Worm (Caenorhabditis elegans) whole organism, midembryonic: Measurements from ENCODE around the gene F32D8.13.

Experiments
- T22C8.4 ChIP-seq: fragments of 200-800 bp; sonication (Bioruptor generic); IDR thresholded peaks from 2 replicates; pipeline ENCODE4 v1.3.6; 2022; ENCODE audit warnings: missing genetic modification characterization, missing compliant biosample characterization
- cog-1 ChIP-seq: sonication (generic microtip); optimal IDR thresholded peaks from 2 replicates; lab custom pipeline; 2016; ENCODE audit warnings: missing genetic modification characterization, missing compliant biosample characterization
- flt-1 ChIP-seq: fragments of 200-800 bp; sonication (Bioruptor generic); IDR thresholded peaks from 2 replicates; pipeline ENCODE4 v1.3.6; 2022; ENCODE audit warnings: missing genetic modification characterization, missing compliant biosample characterization
- klf-2 ChIP-seq: fragments of 200-800 bp; sonication (Bioruptor generic); conservative IDR thresholded peaks from 2 replicates; pipeline ENCODE4 v1.3.6; 2022; ENCODE audit warnings: missing genetic modification reagents, missing genetic modification characterization, missing compliant biosample characterization
- med-1 ChIP-seq: sonication (generic microtip); optimal IDR thresholded peaks from 2 replicates; lab custom pipeline; 2017; ENCODE audit warnings: missing genetic modification characterization, mild to moderate bottlenecking, missing compliant biosample characterization, antibody characterized with exemption, missing genetic modification reagents; ENCODE audit not compliant: insufficient read depth
- ref-1 ChIP-seq: fragments of 200-800 bp; sonication (Bioruptor generic); conservative IDR thresholded peaks from 2 replicates; pipeline ENCODE4 v1.3.6; 2022; ENCODE audit warnings: missing genetic modification reagents, missing genetic modification characterization, missing compliant biosample characterization
- tab-1 ChIP-seq: fragments of 200-800 bp; sonication (Bioruptor generic); IDR thresholded peaks from 2 replicates; pipeline ENCODE4 v1.3.6; 2022; ENCODE audit warnings: missing genetic modification characterization, missing compliant biosample characterization
- ztf-23 ChIP-seq: fragments of 200-800 bp; sonication (Bioruptor generic); IDR thresholded peaks from 2 replicates; pipeline ENCODE4 v1.3.6; 2022; ENCODE audit warnings: missing genetic modification reagents, missing genetic modification characterization, missing compliant biosample characterization
- ztf-29 ChIP-seq: fragments of 200-800 bp; sonication (Bioruptor generic); IDR thresholded peaks from 2 replicates; pipeline ENCODE4 v1.3.6; 2022; ENCODE audit warnings: missing genetic modification reagents, missing genetic modification characterization, missing compliant biosample characterization

The F32D8.13 gene

ce11 chrV:10877808-10878600 is 18.3 kb downstream of the F32D8.13 start:
- TF ChIP-seq ztf-29 (GFP tag; lab: Robert Waterston, UW): no peak
- TF ChIP-seq cog-1 (tag; lab: Kevin White, UChicago): no peak

- no peak for TF ChIP-seq tab-1 (GFP tag; lab: Robert Waterston, UW)
- TF ChIP-seq T22C8.4: no peak
- no peak for TF ChIP-seq cog-1 (tag; lab: Kevin White, UChicago)
- TF ChIP-seq flt-1: no peak
- TF ChIP-seq ztf-23 (GFP tag; lab: Robert Waterston, UW): no peak
- TF ChIP-seq med-1 (GFP tag; lab: Kevin White, UChicago): no peak
- no peak for TF ChIP-seq klf-2 (GFP tag; lab: Robert Waterston, UW)
These were observed 19.8 kb downstream of the F32D8.13 start for ce11 chrV:10876512-10876911.

ce11 chrV:10874938-10875599 is 21.3 kb downstream of the F32D8.13 start:
- TF ChIP-seq T22C8.4 (no peak), klf-2 (GFP tag; lab: Robert Waterston, UW) (no peak), tab-1 (GFP tag; lab: Robert Waterston, UW) (no peak), ztf-23 (GFP tag; lab: Robert Waterston, UW) (no peak), ref-1 (GFP tag; lab: Robert Waterston, UW) (no peak), cog-1 (tag; lab: Kevin White, UChicago) (no peak), med-1 (GFP tag; lab: Kevin White, UChicago) (no peak), ztf-29 (GFP tag; lab: Robert Waterston, UW) (no peak), flt-1 (no peak)

ce11 chrV:10873190-10873589 is 23.2 kb downstream of the F32D8.13 start:
- TF ChIP-seq ztf-29 (GFP tag; lab: Robert Waterston, UW): no peak
- no peak for TF ChIP-seq ref-1 (GFP tag; lab: Robert Waterston, UW)
- TF ChIP-seq klf-2 (GFP tag; lab: Robert Waterston, UW): no peak
- TF ChIP-seq tab-1 (GFP tag; lab: Robert Waterston, UW): no peak
- no peak for TF ChIP-seq flt-1
- no peak for TF ChIP-seq T22C8.4
- TF ChIP-seq med-1 (GFP tag; lab: Kevin White, UChicago): no peak
- no peak for TF ChIP-seq cog-1 (tag; lab: Kevin White, UChicago)
- TF ChIP-seq ztf-23 (GFP tag; lab: Robert Waterston, UW): no peak

- TF ChIP-seq cog-1 (tag; lab: Kevin White, UChicago): no peak
- TF ChIP-seq ztf-29 (GFP tag; lab: Robert Waterston, UW): no peak
- no peak for TF ChIP-seq ztf-23 (GFP tag; lab: Robert Waterston, UW)
- TF ChIP-seq klf-2 (GFP tag; lab: Robert Waterston, UW): no peak
- no peak for TF ChIP-seq med-1 (GFP tag; lab: Kevin White, UChicago)
- TF ChIP-seq flt-1: no peak
- no peak for TF ChIP-seq T22C8.4
- TF ChIP-seq tab-1 (GFP tag; lab: Robert Waterston, UW): no peak
- TF ChIP-seq ref-1 (GFP tag; lab: Robert Waterston, UW): no peak
These were observed 24.9 kb downstream of the F32D8.13 start for ce11 chrV:10871457-10871861.

ce11 chrV:10870050-10870449 is 26.3 kb downstream of the F32D8.13 start:
- TF ChIP-seq tab-1 (GFP tag; lab: Robert Waterston, UW): no peak
- TF ChIP-seq T22C8.4: no peak
- no peak for TF ChIP-seq ztf-23 (GFP tag; lab: Robert Waterston, UW)
- no peak for TF ChIP-seq klf-2 (GFP tag; lab: Robert Waterston, UW)
- TF ChIP-seq med-1 (GFP tag; lab: Kevin White, UChicago): no peak
- TF ChIP-seq ztf-29 (GFP tag; lab: Robert Waterston, UW): no peak
- no peak for TF ChIP-seq flt-1
- TF ChIP-seq ref-1 (GFP tag; lab: Robert Waterston, UW): no peak
- TF ChIP-seq cog-1 (tag; lab: Kevin White, UChicago): no peak

- TF ChIP-seq ztf-29 (GFP tag; lab: Robert Waterston, UW): no peak
These were observed 28.8 kb downstream of the F32D8.13 start for ce11 chrV:10867586-10867985.

- peak; percentile 23; the same call in 1 of the 2 replicates for TF ChIP-seq flt-1
These were observed 30.0 kb downstream of the F32D8.13 start for ce11 chrV:10866340-10866739.

ce11 chrV:10865599-10865998 is 30.7 kb downstream of the F32D8.13 start, which contains the start of gene saeg-1:
TSS of gene saeg-1 (minus strand) at chrV:10865699.
- no peak for TF ChIP-seq ref-1 (GFP tag; lab: Robert Waterston, UW)
- no peak for TF ChIP-seq ztf-29 (GFP tag; lab: Robert Waterston, UW)
- TF ChIP-seq flt-1: no peak
- TF ChIP-seq med-1 (GFP tag; lab: Kevin White, UChicago): no peak
- no peak for TF ChIP-seq klf-2 (GFP tag; lab: Robert Waterston, UW)

ce11 chrV:10862457-10863097 is 33.8 kb downstream of the F32D8.13 start:
- no peak for TF ChIP-seq cog-1 (tag; lab: Kevin White, UChicago)
- no peak for TF ChIP-seq klf-2 (GFP tag; lab: Robert Waterston, UW)
- no peak for TF ChIP-seq med-1 (GFP tag; lab: Kevin White, UChicago)
- TF ChIP-seq ztf-29 (GFP tag; lab: Robert Waterston, UW): no peak
- TF ChIP-seq ref-1 (GFP tag; lab: Robert Waterston, UW): no peak
- TF ChIP-seq ztf-23 (GFP tag; lab: Robert Waterston, UW): no peak
- no peak for TF ChIP-seq flt-1
- TF ChIP-seq T22C8.4: no peak
- no peak for TF ChIP-seq tab-1 (GFP tag; lab: Robert Waterston, UW)
